Worm (Caenorhabditis elegans) whole organism, L4/young adult: ENCODE data around the gene svh-2.

Experiments
- dao-5 ChIP-seq: sonication (generic microtip); optimal IDR thresholded peaks from 2 replicates; lab custom pipeline; 2016; ENCODE audit warnings: missing genotype, missing genetic modification characterization, moderate library complexity, missing compliant biosample characterization
- him-1 ChIP-seq: sonication (generic microtip); optimal IDR thresholded peaks from 2 replicates; lab custom pipeline; 2016; ENCODE audit warnings: missing genotype, missing genetic modification reagents, missing genetic modification characterization, missing compliant biosample characterization

- TF ChIP-seq dao-5 (no peak), him-1 (tag; lab: Kevin White, UChicago) (no peak)
Measured at ce11 chrX:6551679-6552078, 1.4 kb upstream of the svh-2 start.
